Fruit fly (Drosophila melanogaster): ENCODE measurements around the gene I-2.
A peak's percentile ranks its signal among the peaks of the same experiment; 100 is the strongest.

The I-2 gene

dm6 chr3L:9859624-9860023, 23.0 kb upstream of the I-2 start, which contains the start of gene CG10809:
Gene CG10809 (minus strand): TSS chr3L:9859889.
- TF ChIP-seq CG8159 (tag; optimal IDR thresholded peaks at IDR 0.05) (peak; percentile 16), CG15710 (tag; optimal IDR thresholded peaks at IDR 0.05) (peak; percentile 2), CG17806 (tag; optimal IDR thresholded peaks at IDR 0.05) (no peak), D1 (tag; optimal IDR thresholded peaks at IDR 0.05) (peak; percentile 19)

- TF ChIP-seq CG32121 (GFP tag; IDR thresholded peaks at IDR 0.05) (peak; percentile 60; the same call in 1 of the 2 replicates), CG15710 (tag; optimal IDR thresholded peaks at IDR 0.05) (peak; percentile 57), CG12605 (GFP tag; IDR thresholded peaks at IDR 0.05) (peak; percentile 70), CG8301 (tag; optimal IDR thresholded peaks at IDR 0.05) (peak; percentile 54), CG34367 (tag; optimal IDR thresholded peaks at IDR 0.05) (peak; percentile 42), EcR (GFP tag; optimal IDR thresholded peaks at IDR 0.05) (no peak), D1 (tag; optimal IDR thresholded peaks at IDR 0.05) (peak; percentile 22), Ets98B (GFP tag; IDR thresholded peaks at IDR 0.05) (peak; percentile 56; the same call in 1 of the 2 replicates), CG17806 (tag; optimal IDR thresholded peaks at IDR 0.05) (peak; percentile 68), CG9948 (tag; optimal IDR thresholded peaks at IDR 0.05) (peak; percentile 65), CG10348 (GFP tag; IDR thresholded peaks at IDR 0.05) (no peak), CG8159 (tag; optimal IDR thresholded peaks at IDR 0.05) (peak; percentile 70), Pif1B (GFP tag; optimal IDR thresholded peaks at IDR 0.05) (no peak), CG4496 (GFP tag; IDR thresholded peaks at IDR 0.05) (peak; percentile 45; the same call in 2 of the 3 replicates), CG13204 (GFP tag; optimal IDR thresholded peaks at IDR 0.05) (no peak)
Measured at dm6 chr3L:9856430-9857218, 20.0 kb upstream of the I-2 start.

dm6 chr3L:9855784-9856426, 19.3 kb upstream of the I-2 start:
- TF ChIP-seq CG8301 (tag; optimal IDR thresholded peaks at IDR 0.05): peak; percentile 97
- TF ChIP-seq Pif1B (GFP tag; optimal IDR thresholded peaks at IDR 0.05): peak; percentile 95
- peak; percentile 92 for TF ChIP-seq CG9948 (tag; optimal IDR thresholded peaks at IDR 0.05)
- peak; percentile 89 for TF ChIP-seq CG15710 (tag; optimal IDR thresholded peaks at IDR 0.05)
- peak; percentile 98 for TF ChIP-seq CG4496 (GFP tag; IDR thresholded peaks at IDR 0.05)
- TF ChIP-seq Pif1A (GFP tag; optimal IDR thresholded peaks at IDR 0.05): peak; percentile 96
- TF ChIP-seq Ets98B (GFP tag; IDR thresholded peaks at IDR 0.05): peak; percentile 96
- peak; percentile 92 for TF ChIP-seq rn (GFP tag; IDR thresholded peaks at IDR 0.05)
- peak; percentile 96 for TF ChIP-seq CG8159 (tag; optimal IDR thresholded peaks at IDR 0.05)
- peak; percentile 72 for TF ChIP-seq CG13204 (GFP tag; optimal IDR thresholded peaks at IDR 0.05)
- TF ChIP-seq CG17806 (tag; optimal IDR thresholded peaks at IDR 0.05): peak; percentile 95
- peak; percentile 96 for TF ChIP-seq CG14655 (GFP tag; optimal IDR thresholded peaks at IDR 0.05)
- TF ChIP-seq EcR (GFP tag; optimal IDR thresholded peaks at IDR 0.05): peak; percentile 19
- TF ChIP-seq CG12605 (GFP tag; IDR thresholded peaks at IDR 0.05): peak; percentile 91
- peak; percentile 82 for TF ChIP-seq D1 (tag; optimal IDR thresholded peaks at IDR 0.05)
- TF ChIP-seq CG32121 (GFP tag; IDR thresholded peaks at IDR 0.05): peak; percentile 94
- TF ChIP-seq fd96Ca (GFP tag; IDR thresholded peaks at IDR 0.05): peak; percentile 97
- peak; percentile 90 for TF ChIP-seq Snoo (tag; optimal IDR thresholded peaks at IDR 0.05)
- TF ChIP-seq CG10348 (GFP tag; IDR thresholded peaks at IDR 0.05): peak; percentile 65
- peak; percentile 85 for TF ChIP-seq CG34367 (tag; optimal IDR thresholded peaks at IDR 0.05)
- peak; percentile 91 for TF ChIP-seq gl (tag; optimal IDR thresholded peaks at IDR 0.05)

dm6 chr3L:9854583-9855519, 18.2 kb upstream of the I-2 start, which contains the start of gene RasGAP1:
Gene RasGAP1 (minus strand): TSS chr3L:9855285.
- TF ChIP-seq D1 (tag; optimal IDR thresholded peaks at IDR 0.05) (no peak), CG4496 (GFP tag; IDR thresholded peaks at IDR 0.05) (0 out of 3 replicates have a peak, but pooled peaks have one; percentile 5)

- TF ChIP-seq fd96Ca (GFP tag; IDR thresholded peaks at IDR 0.05) (peak; percentile 69), CG12605 (GFP tag; IDR thresholded peaks at IDR 0.05) (peak; percentile 57; the same call in 1 of the 2 replicates), Snoo (tag; optimal IDR thresholded peaks at IDR 0.05) (no peak), CG10348 (GFP tag; IDR thresholded peaks at IDR 0.05) (no peak), CG4496 (GFP tag; IDR thresholded peaks at IDR 0.05) (0 out of 3 replicates have a peak, but pooled peaks have one; percentile 25), CG9948 (tag; optimal IDR thresholded peaks at IDR 0.05) (no peak), gl (tag; optimal IDR thresholded peaks at IDR 0.05) (peak; percentile 10), CG15710 (tag; optimal IDR thresholded peaks at IDR 0.05) (no peak), CG14655 (GFP tag; optimal IDR thresholded peaks at IDR 0.05) (peak; percentile 8), Ets98B (GFP tag; IDR thresholded peaks at IDR 0.05) (peak; percentile 48), rn (GFP tag; IDR thresholded peaks at IDR 0.05) (0 out of 2 replicates have a peak, but pooled peaks have one; percentile 4), CG34367 (tag; optimal IDR thresholded peaks at IDR 0.05) (no peak), CG17806 (tag; optimal IDR thresholded peaks at IDR 0.05) (no peak), CG13204 (GFP tag; optimal IDR thresholded peaks at IDR 0.05) (no peak), CG8159 (tag; optimal IDR thresholded peaks at IDR 0.05) (no peak), CG8301 (tag; optimal IDR thresholded peaks at IDR 0.05) (no peak), Pif1B (GFP tag; optimal IDR thresholded peaks at IDR 0.05) (peak; percentile 34), D1 (tag; optimal IDR thresholded peaks at IDR 0.05) (no peak), EcR (GFP tag; optimal IDR thresholded peaks at IDR 0.05) (peak; percentile 56), CG32121 (GFP tag; IDR thresholded peaks at IDR 0.05) (peak; percentile 53), Pif1A (GFP tag; optimal IDR thresholded peaks at IDR 0.05) (no peak)
Measured at dm6 chr3L:9853895-9854470, 17.4 kb upstream of the I-2 start.
